Worm (Caenorhabditis elegans): ENCODE measurements around the gene Y71H2AM.3.

Gene Y71H2AM.3

ce11 chrIII:2768635-2769034, 36.6 kb upstream of the Y71H2AM.3 start, which contains the start of gene swsn-3 (continued):
- TF ChIP-seq Y53F4B.3 (GFP tag; IDR thresholded peaks at IDR 0.05), result 0 out of 2 replicates have a peak, but pooled peaks have one; percentile 15
- peak; percentile 73 for TF ChIP-seq F49E8.2 (tag; optimal IDR thresholded peaks at IDR 0.05; ENCODE audit: insufficient read depth)
- TF ChIP-seq snpc-1.3 (tag; optimal IDR thresholded peaks at IDR 0.05; ENCODE audit: insufficient read depth), result peak; percentile 75
- TF ChIP-seq mcd-1 (GFP tag; IDR thresholded peaks at IDR 0.05), result peak; percentile 97
- peak; percentile 68 for TF ChIP-seq C17E4.6 (GFP tag; IDR thresholded peaks at IDR 0.05)
- no peak for TF ChIP-seq attf-6 (GFP tag; IDR thresholded peaks at IDR 0.05)
- peak; percentile 55 for TF ChIP-seq K12H6.12 (tag; optimal IDR thresholded peaks at IDR 0.05)
- TF ChIP-seq dox-1 (GFP tag; IDR thresholded peaks at IDR 0.05), result peak; percentile 87
- TF ChIP-seq B0035.1 (tag; optimal IDR thresholded peaks at IDR 0.05), result no peak
- no peak for TF ChIP-seq lin-26 (GFP tag; IDR thresholded peaks at IDR 0.05)
- peak; percentile 63 for TF ChIP-seq tlf-1 (GFP tag; optimal IDR thresholded peaks at IDR 0.05)
- peak; percentile 60 for TF ChIP-seq tbp1 (GFP tag; optimal IDR thresholded peaks at IDR 0.05)
- TF ChIP-seq ccch-3 (GFP tag; optimal IDR thresholded peaks at IDR 0.05), result no peak
- TF ChIP-seq hrde-1 (tag; optimal IDR thresholded peaks at IDR 0.05; ENCODE audit: borderline replicate concordance), result no peak
- TF ChIP-seq lsy-27 (tag; optimal IDR thresholded peaks at IDR 0.05; ENCODE audit: borderline replicate concordance, insufficient read depth), result peak; percentile 72
- TF ChIP-seq F55B11.4 (tag; optimal IDR thresholded peaks at IDR 0.05; ENCODE audit: borderline replicate concordance, insufficient read depth), result no peak
- TF ChIP-seq sea-2 (GFP tag; IDR thresholded peaks at IDR 0.05), result no peak
- peak; percentile 86 for TF ChIP-seq rcor-1 (GFP tag; IDR thresholded peaks at IDR 0.05)
- TF ChIP-seq nfya-1 (tag; optimal IDR thresholded peaks at IDR 0.05; ENCODE audit: borderline replicate concordance, insufficient read depth), result no peak
- no peak for TF ChIP-seq chd-7 (tag; optimal IDR thresholded peaks at IDR 0.05)
- peak; percentile 86 for TF ChIP-seq F23B12.7 (tag; optimal IDR thresholded peaks at IDR 0.05; ENCODE audit: insufficient read depth)
- TF ChIP-seq snpc-3.4 (tag; optimal IDR thresholded peaks at IDR 0.05), result peak; percentile 69
- no peak for TF ChIP-seq ama-1 (optimal IDR thresholded peaks at IDR 0.05)
- TF ChIP-seq ama-1 (GFP tag; optimal IDR thresholded peaks at IDR 0.05), result peak; percentile 20 to 72
- peak; percentile 77 for TF ChIP-seq nfyb-1 (GFP tag; IDR thresholded peaks at IDR 0.05)
- TF ChIP-seq zim-3 (tag; optimal IDR thresholded peaks at IDR 0.05), result no peak
- TF ChIP-seq Y67H2A.10 (GFP tag; conservative IDR thresholded peaks at IDR 0.05), result peak; percentile 79
- peak; percentile 47 for TF ChIP-seq rpc-1 (optimal IDR thresholded peaks at IDR 0.05)
- peak; percentile 1 for TF ChIP-seq rpc-1 (tag; optimal IDR thresholded peaks at IDR 0.05)
- no peak for TF ChIP-seq Y95B8A.8 (GFP tag; IDR thresholded peaks at IDR 0.05)
- TF ChIP-seq cebp-2 (GFP tag; IDR thresholded peaks at IDR 0.05), result no peak
- TF ChIP-seq hlh-12 (tag; optimal IDR thresholded peaks at IDR 0.05), result no peak
- TF ChIP-seq bed-2 (GFP tag; IDR thresholded peaks at IDR 0.05), result no peak
- peak; percentile 72 for TF ChIP-seq B0019.2 (GFP tag; conservative IDR thresholded peaks at IDR 0.05)
- TF ChIP-seq mel-28 (tag; optimal IDR thresholded peaks at IDR 0.05; ENCODE audit: borderline replicate concordance), result no peak
- 0 out of 2 replicates have a peak, but pooled peaks have one; percentile 40 for TF ChIP-seq hmg-20 (GFP tag; IDR thresholded peaks at IDR 0.05)
- TF ChIP-seq ceh-79 (tag; optimal IDR thresholded peaks at IDR 0.05), result no peak
- TF ChIP-seq unc-62 (GFP tag; optimal IDR thresholded peaks at IDR 0.05), result no peak
- peak; percentile 53 for TF ChIP-seq ztf-26 (tag; optimal IDR thresholded peaks at IDR 0.05)
- TF ChIP-seq ztf-28 (GFP tag; IDR thresholded peaks at IDR 0.05), result no peak
- peak; percentile 86 for TF ChIP-seq lin-54 (GFP tag; optimal IDR thresholded peaks at IDR 0.05)
- peak; percentile 19 for TF ChIP-seq F52B5.7 (tag; optimal IDR thresholded peaks at IDR 0.05)
- TF ChIP-seq fkh-3 (tag; optimal IDR thresholded peaks at IDR 0.05), result no peak
- TF ChIP-seq pbrm-1 (GFP tag; IDR thresholded peaks at IDR 0.05), result peak; percentile 86
- TF ChIP-seq aptf-3 (GFP tag; IDR thresholded peaks at IDR 0.05), result no peak
- TF ChIP-seq mes-4 (tag; optimal IDR thresholded peaks at IDR 0.05), result no peak
- no peak for TF ChIP-seq ets-4 (GFP tag; optimal IDR thresholded peaks at IDR 0.05)
- TF ChIP-seq tbx-9 (tag; optimal IDR thresholded peaks at IDR 0.05; ENCODE audit: borderline replicate concordance), result no peak
- no peak for TF ChIP-seq lag-1 (GFP tag; IDR thresholded peaks at IDR 0.05)
